Fruit fly (Drosophila melanogaster) whole organism, prepupa: ENCODE measurements around the gene G6P.

Source experiments
- CG10631 ChIP-seq: fragments of 200-800 bp; sonication (Bioruptor generic); optimal IDR thresholded peaks from 2 replicates; lab custom pipeline; 2016; ENCODE audit warnings: missing biosample characterization, missing genetic modification characterization
- OdsH ChIP-seq: fragments of 200-800 bp; sonication (Bioruptor generic); optimal IDR thresholded peaks from 3 replicates; lab custom pipeline; 2016; ENCODE audit warnings: missing biosample characterization, missing genetic modification characterization
- Sox102F ChIP-seq: fragments of 200-800 bp; sonication (Bioruptor generic); optimal IDR thresholded peaks from 2 replicates; lab custom pipeline; 2016; ENCODE audit warnings: missing biosample characterization, mild to moderate bottlenecking, missing genetic modification characterization
- eg ChIP-seq: fragments of 200-800 bp; sonication (Bioruptor generic); IDR thresholded peaks from 3 replicates; pipeline ENCODE4 v1.3.6; 2022; ENCODE audit warnings: missing biosample characterization, missing genetic modification characterization
- vri ChIP-seq: fragments of 200-800 bp; sonication (Bioruptor generic); optimal IDR thresholded peaks from 3 replicates; lab custom pipeline; 2016; ENCODE audit warnings: missing biosample characterization, mild to moderate bottlenecking, missing genetic modification characterization

- TF ChIP-seq eg (GFP tag; lab: Robert Waterston, UW) (peak; percentile 52; the same call in 1 of the 3 replicates), vri (GFP tag; lab: Kevin White, UChicago) (peak; percentile 28), Sox102F (GFP tag; lab: Kevin White, UChicago) (peak; percentile 59), CG10631 (GFP tag; lab: Kevin White, UChicago) (no peak), OdsH (no peak)
Measured at dm6 chr2L:2804634-2805311, 10.8 kb downstream of the G6P start, which contains the start of gene daw.
